Fruit fly (Drosophila melanogaster): ENCODE measurements around the gene CG3309.

The CG3309 gene

DNA sequence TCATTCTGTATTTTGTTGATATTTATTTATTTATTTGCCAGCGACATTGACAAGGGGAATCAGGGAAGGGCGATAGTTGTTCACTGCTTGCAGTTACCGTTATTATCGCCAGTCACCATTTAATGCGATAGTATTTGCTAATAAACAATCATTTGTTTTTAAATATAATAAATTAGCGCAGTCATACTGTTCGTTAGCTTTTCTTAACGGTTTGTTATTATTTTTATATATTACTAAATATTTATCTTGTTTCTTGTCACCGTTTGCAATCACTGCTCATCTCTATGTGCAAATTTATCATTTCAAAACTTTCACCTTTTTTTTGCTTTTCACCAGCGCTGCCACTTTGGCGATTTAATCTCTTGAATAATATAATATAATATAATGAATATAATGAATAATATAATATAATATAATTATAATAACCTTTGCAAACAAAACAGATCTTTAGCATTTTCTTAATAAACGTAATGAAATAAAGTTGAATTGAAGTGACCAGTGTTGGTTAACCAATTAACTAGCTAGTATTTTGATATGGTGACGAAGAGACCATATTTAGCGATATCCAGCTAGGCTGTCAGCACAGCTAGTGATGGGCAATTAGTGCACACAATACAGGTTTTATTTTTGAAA is at the start of gene CG3309, which contains the start of gene XRCC1:
TSS of gene CG3309 (minus strand) at position 82 of the 633 bp plus-strand sequence.
TSS of gene XRCC1 (plus strand) at position 611 of the 633 bp plus-strand sequence.
- no peak for TF ChIP-seq CG7928 (GFP tag; optimal IDR thresholded peaks at IDR 0.05)
- no peak for TF ChIP-seq wek (GFP tag; optimal IDR thresholded peaks at IDR 0.05)
- no peak for TF ChIP-seq CkIIα-i1 (GFP tag; IDR thresholded peaks at IDR 0.05)
- no peak for TF ChIP-seq nau (GFP tag; optimal IDR thresholded peaks at IDR 0.05)
- TF ChIP-seq bcd (GFP tag; optimal IDR thresholded peaks at IDR 0.05), result peak; percentile 47
- TF ChIP-seq lab (GFP tag; optimal IDR thresholded peaks at IDR 0.05), result no peak
- no peak for TF ChIP-seq eyg (GFP tag; optimal IDR thresholded peaks at IDR 0.05)
- TF ChIP-seq CG31224 (GFP tag; IDR thresholded peaks at IDR 0.05), result no peak
- no peak for TF ChIP-seq Hey (tag; optimal IDR thresholded peaks at IDR 0.05)
- peak; percentile 89 for TF ChIP-seq sqz (GFP tag; optimal IDR thresholded peaks at IDR 0.05)
- no peak for TF ChIP-seq CG6683 (GFP tag; optimal IDR thresholded peaks at IDR 0.05)
- no peak for TF ChIP-seq CG12744 (GFP tag; optimal IDR thresholded peaks at IDR 0.05)
- peak; percentile 32 for TF ChIP-seq CG15514 (GFP tag; optimal IDR thresholded peaks at IDR 0.05)
- TF ChIP-seq Fer1 (GFP tag; optimal IDR thresholded peaks at IDR 0.05), result no peak
- TF ChIP-seq Gug (GFP tag; IDR thresholded peaks at IDR 0.05), result peak; percentile 59; the same call in 2 of the 4 replicates
- no peak for TF ChIP-seq kay (GFP tag; optimal IDR thresholded peaks at IDR 0.05)
- peak; percentile 33 for TF ChIP-seq CG10543 (GFP tag; optimal IDR thresholded peaks at IDR 0.05)
- TF ChIP-seq CG12659 (GFP tag; optimal IDR thresholded peaks at IDR 0.05), result peak; percentile 60
- no peak for TF ChIP-seq dmrt99B (tag; optimal IDR thresholded peaks at IDR 0.05)
- peak; percentile 50; the same call in 1 of the 2 replicates for TF ChIP-seq sob (GFP tag; IDR thresholded peaks at IDR 0.05)
- peak; percentile 57; the same call in 2 of the 3 replicates for TF ChIP-seq ci (GFP tag; IDR thresholded peaks at IDR 0.05)
- no peak for TF ChIP-seq abd-A (tag; optimal IDR thresholded peaks at IDR 0.05)
- no peak for TF ChIP-seq corto (GFP tag; optimal IDR thresholded peaks at IDR 0.05)
- peak; percentile 89 for TF ChIP-seq CG10267 (tag; optimal IDR thresholded peaks at IDR 0.05)
- TF ChIP-seq Lim3 (GFP tag; IDR thresholded peaks at IDR 0.05), result no peak
- TF ChIP-seq Abd-B (GFP tag; optimal IDR thresholded peaks at IDR 0.05), result peak; percentile 34
- TF ChIP-seq bbx (GFP tag; IDR thresholded peaks at IDR 0.05; ENCODE audit: partially characterized antibody), result peak; percentile 76
- peak; percentile 92 for TF ChIP-seq Dll (GFP tag; IDR thresholded peaks at IDR 0.05; ENCODE audit: partially characterized antibody)
- TF ChIP-seq CG8924 (tag; optimal IDR thresholded peaks at IDR 0.05), result peak; percentile 69
- no peak for TF ChIP-seq cad (GFP tag; optimal IDR thresholded peaks at IDR 0.05)
- TF ChIP-seq CG31365 (tag; optimal IDR thresholded peaks at IDR 0.05), result no peak
- TF ChIP-seq pum (GFP tag; optimal IDR thresholded peaks at IDR 0.05), result no peak
- no peak for TF ChIP-seq CG15479 (GFP tag; optimal IDR thresholded peaks at IDR 0.05)
- TF ChIP-seq ac (GFP tag; optimal IDR thresholded peaks at IDR 0.05), result no peak
- TF ChIP-seq CG18619 (GFP tag; optimal IDR thresholded peaks at IDR 0.05), result peak; percentile 23
- TF ChIP-seq jumu (GFP tag; optimal IDR thresholded peaks at IDR 0.05), result no peak
- TF ChIP-seq slp2 (GFP tag; optimal IDR thresholded peaks at IDR 0.05), result no peak
- peak; percentile 13; the same call in 1 of the 3 replicates for TF ChIP-seq CG14050 (GFP tag; IDR thresholded peaks at IDR 0.05)
- TF ChIP-seq odd (GFP tag; optimal IDR thresholded peaks at IDR 0.05), result no peak
- TF ChIP-seq CG13424 (tag; optimal IDR thresholded peaks at IDR 0.05), result peak; percentile 53
- no peak for TF ChIP-seq ftz-f1 (GFP tag; optimal IDR thresholded peaks at IDR 0.05)
- TF ChIP-seq CG3281 (GFP tag; optimal IDR thresholded peaks at IDR 0.05), result no peak
- no peak for TF ChIP-seq dm (GFP tag; optimal IDR thresholded peaks at IDR 0.05)
- TF ChIP-seq CG17359 (tag; optimal IDR thresholded peaks at IDR 0.05), result peak; percentile 42
- peak; percentile 16 for TF ChIP-seq lbe (GFP tag; optimal IDR thresholded peaks at IDR 0.05)
- peak; percentile 48 for TF ChIP-seq Xbp1 (GFP tag; optimal IDR thresholded peaks at IDR 0.05)
- no peak for TF ChIP-seq fu2 (GFP tag; optimal IDR thresholded peaks at IDR 0.05)
- no peak for TF ChIP-seq CG10321 (GFP tag; IDR thresholded peaks at IDR 0.05)
- TF ChIP-seq ap (GFP tag; IDR thresholded peaks at IDR 0.05), result no peak
- TF ChIP-seq CG10147 (GFP tag; optimal IDR thresholded peaks at IDR 0.05), result peak; percentile 14
